Fruit fly (Drosophila melanogaster): Measurements from ENCODE around the gene CG4577.

- TF ChIP-seq insv (optimal IDR thresholded peaks at IDR 0.05): no peak
- TF ChIP-seq Myc (optimal IDR thresholded peaks at IDR 0.05): no peak
- no peak for TF ChIP-seq psq (optimal IDR thresholded peaks at IDR 0.05)
- TF ChIP-seq Sin3A (optimal IDR thresholded peaks at IDR 0.05): no peak
Observed at dm6 chr2L:1143286-1143685, 8.8 kb downstream of the CG4577 start.
